Worm (Caenorhabditis elegans) whole organism, mixed stage, embryonic: ENCODE data around the gene nhr-47.
A peak's percentile ranks its signal among the peaks of the same experiment; 100 is the strongest.

ENCODE experiments used
- M03D4.4 ChIP-seq: sonication (generic microtip); optimal IDR thresholded peaks from 2 replicates; lab custom pipeline; 2017; ENCODE audit warnings: mild to moderate bottlenecking, missing genetic modification characterization, missing compliant biosample characterization
- blmp-1 ChIP-seq: fragments of 150-350 bp; optimal IDR thresholded peaks from 2 replicates; lab custom pipeline; 2014; ENCODE audit warnings: missing biosample characterization, missing genetic modification characterization
- ceh-39 ChIP-seq: fragments of 150-350 bp; optimal IDR thresholded peaks from 2 replicates; lab custom pipeline; 2014; ENCODE audit warnings: missing biosample characterization, missing genetic modification characterization
- ceh-43 ChIP-seq: fragments of 200-800 bp; sonication (Bioruptor generic); optimal IDR thresholded peaks from 2 replicates; lab custom pipeline; 2018; ENCODE audit warnings: mild to moderate bottlenecking, missing genetic modification characterization, moderate library complexity, missing compliant biosample characterization
- ceh-83 ChIP-seq: fragments of 200-800 bp; sonication (Bioruptor generic); optimal IDR thresholded peaks from 2 replicates; lab custom pipeline; 2018; ENCODE audit warnings: mild to moderate bottlenecking, missing genetic modification characterization, missing compliant biosample characterization
- ces-1 ChIP-seq: fragments of 150-350 bp; optimal IDR thresholded peaks from 2 replicates; lab custom pipeline; 2014; ENCODE audit warnings: missing biosample characterization, missing genetic modification reagents, missing genetic modification characterization
- drap-1 ChIP-seq: fragments of 200-800 bp; sonication (Bioruptor generic); optimal IDR thresholded peaks from 3 replicates; lab custom pipeline; 2018; ENCODE audit warnings: mild to moderate bottlenecking, missing genetic modification characterization, missing compliant biosample characterization
- elt-3 ChIP-seq: fragments of 150-350 bp; optimal IDR thresholded peaks from 2 replicates; lab custom pipeline; 2014; ENCODE audit warnings: missing biosample characterization, missing genetic modification characterization
- flh-1 ChIP-seq: fragments of 200-800 bp; sonication (Bioruptor generic); optimal IDR thresholded peaks from 2 replicates; lab custom pipeline; 2018; ENCODE audit warnings: mild to moderate bottlenecking, missing genetic modification characterization, moderate library complexity, missing compliant biosample characterization
- ham-2 ChIP-seq: fragments of 200-800 bp; sonication (Bioruptor generic); optimal IDR thresholded peaks from 2 replicates; lab custom pipeline; 2018; ENCODE audit warnings: mild to moderate bottlenecking, missing genetic modification characterization, missing compliant biosample characterization
- lin-32 ChIP-seq: fragments of 200-800 bp; sonication (Bioruptor generic); optimal IDR thresholded peaks from 2 replicates; lab custom pipeline; 2018; ENCODE audit warnings: mild to moderate bottlenecking, missing genetic modification characterization, missing compliant biosample characterization
- lsy-2 ChIP-seq: fragments of 150-350 bp; optimal IDR thresholded peaks from 2 replicates; lab custom pipeline; 2014; ENCODE audit warnings: missing biosample characterization, missing genetic modification characterization
- mep-1 ChIP-seq: fragments of 150-350 bp; optimal IDR thresholded peaks from 2 replicates; lab custom pipeline; 2017; ENCODE audit warnings: missing biosample characterization, missing genetic modification reagents, missing genetic modification characterization, inconsistent platforms
- nhr-12 ChIP-seq: fragments of 150-350 bp; optimal IDR thresholded peaks from 2 replicates; lab custom pipeline; 2014; ENCODE audit warnings: missing biosample characterization, missing genetic modification characterization
- nhr-237 ChIP-seq: fragments of 150-350 bp; optimal IDR thresholded peaks from 2 replicates; lab custom pipeline; 2014; ENCODE audit warnings: missing biosample characterization, missing genetic modification characterization
- nhr-76 ChIP-seq: sonication (generic microtip); optimal IDR thresholded peaks from 2 replicates; lab custom pipeline; 2017; ENCODE audit warnings: missing biosample characterization, missing genetic modification characterization
- sem-2 ChIP-seq: fragments of 200-800 bp; sonication (Bioruptor generic); optimal IDR thresholded peaks from 2 replicates; lab custom pipeline; 2018; ENCODE audit warnings: mild to moderate bottlenecking, missing genetic modification characterization, missing compliant biosample characterization
- sptf-1 ChIP-seq: sonication (generic microtip); optimal IDR thresholded peaks from 2 replicates; lab custom pipeline; 2017; ENCODE audit warnings: mild to moderate bottlenecking, missing genetic modification characterization, moderate library complexity, missing compliant biosample characterization
- tbx-8 ChIP-seq: fragments of 200-800 bp; sonication (Bioruptor generic); optimal IDR thresholded peaks from 2 replicates; lab custom pipeline; 2018; ENCODE audit warnings: mild to moderate bottlenecking, missing genetic modification characterization, moderate library complexity, missing compliant biosample characterization
- unc-120 ChIP-seq: sonication (generic microtip); optimal IDR thresholded peaks from 2 replicates; lab custom pipeline; 2017; ENCODE audit warnings: missing genetic modification characterization, missing compliant biosample characterization; ENCODE audit not compliant: poor library complexity, severe bottlenecking
- unc-39 ChIP-seq: fragments of 150-350 bp; optimal IDR thresholded peaks from 2 replicates; lab custom pipeline; 2014; ENCODE audit warnings: missing biosample characterization, missing genetic modification characterization
- zip-8 ChIP-seq: fragments of 150-350 bp; optimal IDR thresholded peaks from 2 replicates; lab custom pipeline; 2014; ENCODE audit warnings: missing biosample characterization, missing genetic modification characterization

Gene nhr-47

DNA sequence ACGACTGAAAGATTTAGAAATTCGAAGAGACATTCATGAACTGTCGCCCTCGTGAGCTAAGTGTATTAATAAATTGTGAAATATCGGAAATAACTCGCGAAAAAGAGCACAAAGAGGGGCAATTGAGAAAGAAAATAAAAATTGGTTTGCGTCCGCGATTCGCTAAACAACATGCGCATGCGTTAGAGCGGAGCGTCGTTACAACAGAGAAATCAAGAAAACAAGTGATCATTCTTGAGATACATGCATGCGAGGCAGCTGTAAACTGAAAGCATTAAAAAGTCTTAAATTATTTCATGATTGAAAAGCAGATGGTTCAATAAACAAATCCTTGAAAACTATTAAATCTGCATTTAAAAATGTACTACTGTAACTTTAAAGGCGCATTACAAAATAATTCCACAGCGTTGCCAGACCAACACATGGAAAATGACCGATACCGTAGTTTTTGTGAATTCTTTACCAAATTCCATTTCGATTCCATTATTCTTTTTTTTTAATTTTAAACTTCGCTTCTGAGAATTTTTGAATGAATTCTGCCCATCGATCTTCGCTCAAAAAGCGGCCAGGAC, 31.3 kb downstream of the nhr-47 start, which contains the start of the genes cox-16 and syp-2:
TSS of gene cox-16 (minus strand) at position 4 of the 572 bp plus-strand sequence.
TSS of gene syp-2 (plus strand) at position 248 of the 572 bp plus-strand sequence.
- TF ChIP-seq nhr-12 (tag; lab: Kevin White, UChicago) = no peak
- TF ChIP-seq mep-1 (tag; lab: Kevin White, UChicago) = no peak
- no peak for TF ChIP-seq nhr-237 (tag; lab: Kevin White, UChicago)
- no peak for TF ChIP-seq elt-3 (tag; lab: Kevin White, UChicago)
- TF ChIP-seq sem-2 (GFP tag; lab: Kevin White, UChicago) = no peak
- no peak for TF ChIP-seq tbx-8
- TF ChIP-seq drap-1 (GFP tag; lab: Kevin White, UChicago) = no peak
- TF ChIP-seq ces-1 (GFP tag; lab: Kevin White, UChicago) = no peak

DNA sequence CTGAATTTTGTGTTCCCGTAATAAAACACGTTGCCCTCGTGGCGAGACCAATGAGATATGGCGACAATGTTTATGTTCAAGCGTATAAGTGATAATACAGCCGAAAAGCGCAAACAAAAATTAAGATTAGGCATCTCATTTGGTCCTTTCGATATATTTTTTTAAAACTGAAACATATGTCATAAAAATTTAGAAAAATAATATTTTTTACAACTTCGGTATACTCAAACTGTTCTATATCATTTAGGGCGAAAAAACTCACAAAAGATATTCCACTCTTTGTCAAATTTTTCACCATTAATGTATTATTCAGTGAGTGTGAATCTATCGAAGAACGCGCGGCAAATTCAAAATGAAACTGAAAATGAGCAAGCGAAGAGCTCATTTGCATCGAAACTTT, 33.4 kb downstream of the nhr-47 start, which contains the start of gene cft-1:
TSS of gene cft-1 (plus strand) at position 301 of the 400 bp plus-strand sequence.
- no peak for TF ChIP-seq nhr-76 (tag; lab: Kevin White, UChicago)
- TF ChIP-seq sptf-1 = no peak
- TF ChIP-seq tbx-8 = no peak
- TF ChIP-seq ham-2 (GFP tag; lab: Kevin White, UChicago) = no peak
- no peak for TF ChIP-seq nhr-12 (tag; lab: Kevin White, UChicago)

DNA sequence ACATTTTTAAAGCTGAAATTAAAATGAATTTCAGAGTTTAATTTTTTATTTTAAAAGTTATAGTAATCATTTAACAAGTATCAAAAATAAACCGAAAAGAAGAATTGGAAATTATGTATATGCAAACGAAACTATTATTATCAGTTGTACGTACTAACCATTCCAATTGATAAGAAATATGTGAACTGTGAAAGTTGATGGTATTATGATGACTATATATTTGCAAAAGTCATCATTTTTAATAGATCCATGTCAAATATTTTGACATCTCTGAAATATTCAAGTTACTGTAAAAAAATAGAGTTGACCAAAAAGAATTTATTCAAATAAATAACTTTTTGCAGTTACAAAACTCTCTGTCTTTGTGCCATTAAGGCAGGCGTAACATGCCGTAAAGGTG, 43.0 kb downstream of the nhr-47 start, which contains the start of gene ugt-48:
TSS of gene ugt-48 (minus strand) at position 12 of the 400 bp plus-strand sequence.
- TF ChIP-seq sem-2 (GFP tag; lab: Kevin White, UChicago) (no peak), M03D4.4 (no peak), blmp-1 (no peak), unc-39 (tag; lab: Kevin White, UChicago) (no peak), ceh-39 (tag; lab: Kevin White, UChicago) (no peak)

DNA sequence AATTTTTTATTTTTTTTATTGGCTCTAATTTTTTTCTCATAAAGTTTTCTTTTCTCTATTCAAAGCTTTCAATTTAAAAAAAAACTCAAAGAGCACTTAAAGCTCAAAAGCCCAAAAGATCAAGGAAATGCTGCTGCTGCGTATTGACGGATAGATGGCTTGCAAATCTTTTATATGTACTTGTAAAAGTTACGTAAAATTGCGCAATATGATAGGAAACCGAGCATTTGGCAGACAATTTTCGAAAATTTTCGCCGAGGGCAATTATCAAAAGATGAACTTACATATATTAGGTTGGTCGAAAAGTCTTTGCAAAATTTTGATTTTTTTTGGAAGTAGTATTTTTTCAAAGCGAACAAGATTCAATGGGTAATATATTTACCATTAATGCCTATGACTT, 43.4 kb downstream of the nhr-47 start:
- TF ChIP-seq zip-8 (tag; lab: Kevin White, UChicago) (peak; percentile 75), drap-1 (GFP tag; lab: Kevin White, UChicago) (no peak)

DNA sequence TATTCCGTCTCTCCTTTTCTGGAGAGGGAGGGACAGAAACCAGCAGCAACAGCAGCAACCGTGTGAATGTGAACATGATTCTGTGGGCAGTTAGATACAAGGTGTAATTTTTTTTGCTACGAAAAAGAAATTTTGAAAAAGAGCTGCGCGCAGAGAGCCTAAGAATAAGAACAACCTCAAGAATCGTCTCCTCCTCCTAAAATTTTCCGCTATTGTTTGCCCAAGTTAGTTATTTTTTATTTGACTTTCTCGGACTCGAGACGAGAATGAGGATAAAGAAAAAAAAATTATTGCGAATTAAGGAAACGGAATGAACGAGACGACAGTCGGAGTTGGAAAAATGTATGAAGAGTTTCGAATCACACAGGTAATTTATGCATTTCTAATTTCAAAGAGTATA, 53.5 kb downstream of the nhr-47 start, which contains the start of gene glb-5:
TSS of gene glb-5 (plus strand) at position 301 of the 400 bp plus-strand sequence.
- TF ChIP-seq lsy-2 (tag; lab: Kevin White, UChicago) (no peak), blmp-1 (no peak), ceh-83 (GFP tag; lab: Kevin White, UChicago) (no peak), lin-32 (GFP tag; lab: Kevin White, UChicago) (no peak), unc-120 (no peak), mep-1 (tag; lab: Kevin White, UChicago) (no peak), ceh-43 (no peak), flh-1 (no peak), sptf-1 (no peak)
